Fruit fly (Drosophila melanogaster): Measurements from ENCODE around the gene CG11983.

- no peak for TF ChIP-seq CG7372 (GFP tag; IDR thresholded peaks at IDR 0.05)
- no peak for TF ChIP-seq CG17361 (GFP tag; IDR thresholded peaks at IDR 0.05)
- no peak for TF ChIP-seq CG4707 (GFP tag; optimal IDR thresholded peaks at IDR 0.05)
- no peak for TF ChIP-seq gcm2 (GFP tag; optimal IDR thresholded peaks at IDR 0.05)
- TF ChIP-seq hth (optimal IDR thresholded peaks at IDR 0.05): no peak
- no peak for TF ChIP-seq ind (GFP tag; optimal IDR thresholded peaks at IDR 0.05)
- no peak for TF ChIP-seq kay (GFP tag; optimal IDR thresholded peaks at IDR 0.05)
- no peak for TF ChIP-seq tin (GFP tag; optimal IDR thresholded peaks at IDR 0.05)
- TF ChIP-seq Xrp1 (GFP tag; IDR thresholded peaks at IDR 0.05): no peak
- no peak for TF ChIP-seq NfI (GFP tag; optimal IDR thresholded peaks at IDR 0.05)
- no peak for TF ChIP-seq CG4820 (GFP tag; optimal IDR thresholded peaks at IDR 0.05)
- peak; percentile 4 for TF ChIP-seq Asciz (GFP tag; optimal IDR thresholded peaks at IDR 0.05)
- no peak for TF ChIP-seq sna (GFP tag; IDR thresholded peaks at IDR 0.05; ENCODE audit: partially characterized antibody)
- no peak for TF ChIP-seq Dip3 (GFP tag; optimal IDR thresholded peaks at IDR 0.05)
Observed at dm6 chr3R:9056409-9057031, 48.4 kb downstream of the CG11983 start.

Data from whole organism, embryonic.